Fruit fly (Drosophila melanogaster): Measurements from ENCODE around the gene CG13901.

The CG13901 gene

dm6 chr3L:821951-822350, 15.7 kb downstream of the CG13901 start (continued):
- peak; percentile 48; the same call in 1 of the 2 replicates for TF ChIP-seq H2.0 (GFP tag; IDR thresholded peaks at IDR 0.05)
- TF ChIP-seq jing (GFP tag; optimal IDR thresholded peaks at IDR 0.05) = peak; percentile 36
- no peak for TF ChIP-seq HmgD (GFP tag; optimal IDR thresholded peaks at IDR 0.05)
- TF ChIP-seq Sry-β (GFP tag; optimal IDR thresholded peaks at IDR 0.05) = peak; percentile 20
- TF ChIP-seq gro (GFP tag; optimal IDR thresholded peaks at IDR 0.05) = no peak
- TF ChIP-seq disco-r (GFP tag; optimal IDR thresholded peaks at IDR 0.05) = no peak
- peak; percentile 15 for TF ChIP-seq CG16815 (GFP tag; optimal IDR thresholded peaks at IDR 0.05)
- peak; percentile 54 for TF ChIP-seq Ssrp (tag; optimal IDR thresholded peaks at IDR 0.05)
- TF ChIP-seq CG16779 (GFP tag; IDR thresholded peaks at IDR 0.05) = no peak
- peak; percentile 43; the same call in 1 of the 2 replicates for TF ChIP-seq Atf6 (GFP tag; IDR thresholded peaks at IDR 0.05)
- no peak for TF ChIP-seq CG13624 (GFP tag; optimal IDR thresholded peaks at IDR 0.05)
- TF ChIP-seq Dfd (GFP tag; optimal IDR thresholded peaks at IDR 0.05) = no peak
- TF ChIP-seq CG1024 (GFP tag; IDR thresholded peaks at IDR 0.05) = peak; percentile 68
- no peak for TF ChIP-seq Usf (GFP tag; optimal IDR thresholded peaks at IDR 0.05)
- TF ChIP-seq CG4854 (GFP tag; optimal IDR thresholded peaks at IDR 0.05) = peak; percentile 9
- 0 out of 2 replicates have a peak, but pooled peaks have one; percentile 23 for TF ChIP-seq CG6272 (GFP tag; IDR thresholded peaks at IDR 0.05)
- no peak for TF ChIP-seq jigr1 (GFP tag; IDR thresholded peaks at IDR 0.05)
- peak; percentile 76 for TF ChIP-seq CG12391 (tag; optimal IDR thresholded peaks at IDR 0.05)
- no peak for TF ChIP-seq B-H2 (GFP tag; optimal IDR thresholded peaks at IDR 0.05)
- TF ChIP-seq CG34224 (GFP tag; IDR thresholded peaks at IDR 0.05; ENCODE audit: partially characterized antibody) = no peak
- peak; percentile 72 for TF ChIP-seq gcm (GFP tag; optimal IDR thresholded peaks at IDR 0.05)
- TF ChIP-seq CG1832 (GFP tag; optimal IDR thresholded peaks at IDR 0.05) = no peak
- TF ChIP-seq CG9609 (GFP tag; optimal IDR thresholded peaks at IDR 0.05) = no peak
- peak; percentile 76 for TF ChIP-seq nau (GFP tag; optimal IDR thresholded peaks at IDR 0.05)
- no peak for TF ChIP-seq prd (optimal IDR thresholded peaks at IDR 0.05)
- TF ChIP-seq prd (GFP tag; IDR thresholded peaks at IDR 0.05) = peak; percentile 86
- TF ChIP-seq bsh (GFP tag; optimal IDR thresholded peaks at IDR 0.05) = peak; percentile 22 to 78
- peak; percentile 53 for TF ChIP-seq Hr3 (GFP tag; optimal IDR thresholded peaks at IDR 0.05)
- peak; percentile 38; the same call in 1 of the 2 replicates for TF ChIP-seq CG11247 (GFP tag; IDR thresholded peaks at IDR 0.05)
- TF ChIP-seq corto (GFP tag; optimal IDR thresholded peaks at IDR 0.05) = no peak
- no peak for TF ChIP-seq sd (tag; optimal IDR thresholded peaks at IDR 0.05)
- TF ChIP-seq crp (GFP tag; optimal IDR thresholded peaks at IDR 0.05) = peak in 1 of 2 experiments; percentile 15
- peak; percentile 76 for TF ChIP-seq CG2875 (GFP tag; optimal IDR thresholded peaks at IDR 0.05)
- peak; percentile 62 for TF ChIP-seq run (tag; optimal IDR thresholded peaks at IDR 0.05)
- peak; percentile 77 for TF ChIP-seq CG5180 (GFP tag; optimal IDR thresholded peaks at IDR 0.05)
- peak; percentile 32 for TF ChIP-seq NfI (GFP tag; optimal IDR thresholded peaks at IDR 0.05)
- TF ChIP-seq Oaz (GFP tag; IDR thresholded peaks at IDR 0.05) = no peak
- peak; percentile 39 for TF ChIP-seq CG7271 (tag; optimal IDR thresholded peaks at IDR 0.05)
- TF ChIP-seq sqz (GFP tag; optimal IDR thresholded peaks at IDR 0.05) = no peak
- TF ChIP-seq CG15479 (GFP tag; optimal IDR thresholded peaks at IDR 0.05) = no peak
- TF ChIP-seq pita (GFP tag; optimal IDR thresholded peaks at IDR 0.05) = no peak
- TF ChIP-seq CG12744 (GFP tag; optimal IDR thresholded peaks at IDR 0.05) = no peak
- peak; percentile 59 for TF ChIP-seq CG10267 (tag; optimal IDR thresholded peaks at IDR 0.05)
- no peak for TF ChIP-seq CG9876 (GFP tag; optimal IDR thresholded peaks at IDR 0.05)
- no peak for TF ChIP-seq eve (GFP tag; optimal IDR thresholded peaks at IDR 0.05)
- no peak for TF ChIP-seq CG3065 (GFP tag; optimal IDR thresholded peaks at IDR 0.05)
- TF ChIP-seq bab2 (GFP tag; optimal IDR thresholded peaks at IDR 0.05) = peak; percentile 38
- TF ChIP-seq CG4282 (GFP tag; optimal IDR thresholded peaks at IDR 0.05) = no peak
- peak; percentile 95 for TF ChIP-seq sens (GFP tag)
- TF ChIP-seq zf30C (GFP tag; optimal IDR thresholded peaks at IDR 0.05) = peak; percentile 66
- TF ChIP-seq CG15269 (tag; optimal IDR thresholded peaks at IDR 0.05) = peak; percentile 73

Data from whole organism, embryonic.